Worm (Caenorhabditis elegans): ENCODE data around the gene cdr-3.

DNA sequence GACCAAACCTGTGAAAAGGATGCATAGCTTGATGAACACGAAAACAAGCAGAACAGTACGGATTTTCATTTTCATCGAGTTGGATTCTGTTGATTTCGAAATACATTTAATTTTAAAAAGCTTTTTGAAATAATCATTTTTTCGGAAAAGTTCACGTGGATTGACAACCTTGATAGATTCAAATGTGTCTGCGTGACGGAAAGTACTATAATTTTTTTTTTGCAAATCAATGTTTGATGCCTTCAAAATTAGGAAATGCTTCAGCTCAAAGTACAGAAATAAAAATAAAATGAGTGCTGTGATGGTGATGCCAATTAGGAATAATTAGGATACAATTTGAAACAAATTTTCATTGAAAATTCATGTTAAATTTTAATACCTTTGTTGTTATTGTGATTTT, 3.7 kb upstream of the cdr-3 start, which contains the start of gene C54D10.4:
- no peak for TF ChIP-seq mep-1 (tag; optimal IDR thresholded peaks at IDR 0.05)
- TF ChIP-seq isw-1 (GFP tag; IDR thresholded peaks at IDR 0.05) = no peak
